Worm (Caenorhabditis elegans) whole organism, L3 larva: Measurements from ENCODE around the gene Y51B9A.6.

Experiments used
- elt-1 ChIP-seq: fragments of 150-350 bp; optimal IDR thresholded peaks from 2 replicates; lab custom pipeline; 2014; ENCODE audit warnings: missing biosample characterization, missing genetic modification characterization
- nhr-28 ChIP-seq: fragments of 150-350 bp; optimal IDR thresholded peaks from 2 replicates; lab custom pipeline; 2014; ENCODE audit warnings: missing biosample characterization, missing genetic modification characterization
- pha-4 ChIP-seq: fragments of 150-350 bp; optimal IDR thresholded peaks from 2 replicates; lab custom pipeline; 2014; ENCODE audit warnings: missing biosample characterization, missing genetic modification reagents, missing genetic modification characterization

DNA sequence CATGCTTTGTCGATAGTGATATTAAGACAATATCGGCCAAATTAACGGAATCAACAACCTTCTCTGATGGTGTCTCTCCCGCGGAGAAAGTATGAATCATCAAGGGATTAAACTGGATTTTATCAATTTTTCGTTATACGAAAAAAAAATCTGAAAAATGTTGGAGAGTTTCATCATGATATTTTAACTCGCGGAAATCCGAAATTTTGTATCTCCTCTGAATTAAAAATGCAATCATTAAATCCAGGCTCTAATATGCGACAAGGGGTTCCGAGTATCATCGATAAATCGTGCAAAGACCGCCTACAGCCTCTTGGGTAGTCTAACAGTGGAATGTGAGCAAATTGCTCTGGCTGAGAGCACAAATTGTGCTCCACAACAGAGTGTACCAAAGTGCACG, 25.8 kb downstream of the Y51B9A.6 start, which contains the start of gene C06C3.10:
- TF ChIP-seq pha-4 (tag; lab: Kevin White, UChicago), result no peak
- no peak for TF ChIP-seq nhr-28 (tag; lab: Kevin White, UChicago)
- TF ChIP-seq elt-1 (tag; lab: Kevin White, UChicago), result no peak
